Worm (Caenorhabditis elegans) whole organism, L1 larva: ENCODE measurements around the gene C37C3.18.

ENCODE experiments used
- C04F5.9 ChIP-seq: sonication (generic microtip); optimal IDR thresholded peaks from 2 replicates; lab custom pipeline; 2016; ENCODE audit warnings: missing genetic modification characterization, missing compliant biosample characterization
- C16A3.4 ChIP-seq: fragments of 150-350 bp; optimal IDR thresholded peaks from 2 replicates; lab custom pipeline; 2014; ENCODE audit warnings: missing biosample characterization, missing genetic modification characterization
- aha-1 ChIP-seq: fragments of 150-350 bp; optimal IDR thresholded peaks from 2 replicates; lab custom pipeline; 2014; ENCODE audit warnings: missing biosample characterization, missing genetic modification characterization
- alr-1 ChIP-seq: fragments of 200-800 bp; sonication (Bioruptor generic); optimal IDR thresholded peaks from 2 replicates; lab custom pipeline; 2018; ENCODE audit warnings: borderline replicate concordance, mild to moderate bottlenecking, missing genetic modification characterization, missing compliant biosample characterization
- aly-2 ChIP-seq: fragments of 150-350 bp; optimal IDR thresholded peaks from 2 replicates; lab custom pipeline; 2014; ENCODE audit warnings: missing biosample characterization, missing genetic modification characterization
- ama-1 ChIP-seq: fragments of 150-350 bp; optimal IDR thresholded peaks from 2 replicates; lab custom pipeline; 2014
- blmp-1 ChIP-seq: fragments of 150-350 bp; optimal IDR thresholded peaks from 2 replicates; lab custom pipeline; 2014; ENCODE audit warnings: missing biosample characterization, missing genetic modification characterization
- ceh-63 ChIP-seq: fragments of 200-800 bp; sonication (Bioruptor generic); optimal IDR thresholded peaks from 2 replicates; lab custom pipeline; 2018; ENCODE audit warnings: mild to moderate bottlenecking, missing genetic modification characterization, missing compliant biosample characterization
- ceh-8 ChIP-seq: fragments of 200-800 bp; sonication (Bioruptor generic); optimal IDR thresholded peaks from 2 replicates; lab custom pipeline; 2018; ENCODE audit warnings: mild to moderate bottlenecking, missing genetic modification characterization, moderate library complexity, missing compliant biosample characterization
- ceh-82 ChIP-seq, 3 experiments: fragments of 150-350 bp in 1 of 3; sonication (generic microtip) in 2 of 3; optimal IDR thresholded peaks; 2 replicates each; lab custom pipeline; 2014 to 2017; ENCODE audit warnings: missing biosample characterization in 3 of 3, missing genetic modification characterization in 3 of 3
- ceh-90 ChIP-seq: sonication (generic microtip); optimal IDR thresholded peaks from 2 replicates; lab custom pipeline; 2016; ENCODE audit warnings: missing genetic modification characterization, missing compliant biosample characterization
- dpl-1 ChIP-seq, 3 experiments: fragments of 150-350 bp in 2 of 3; sonication (generic microtip) in 1 of 3; optimal IDR thresholded peaks; 2 replicates each; lab custom pipeline; 2014 to 2017; ENCODE audit warnings: missing biosample characterization in 3 of 3, missing genetic modification characterization in 3 of 3, missing genetic modification reagents in 3 of 3
- efl-1 ChIP-seq, 4 experiments: fragments of 150-350 bp; optimal IDR thresholded peaks in 3 of 4; peaks in 1 of 4; 1 replicate in 1 of 4; 2 replicates in 3 of 4; lab custom pipeline; 2014; ENCODE audit warnings: missing biosample characterization in 2 of 4, missing genetic modification characterization in 2 of 4, missing genetic modification reagents in 2 of 4
- efl-3 ChIP-seq: fragments of 200-800 bp; sonication (Bioruptor generic); optimal IDR thresholded peaks from 2 replicates; lab custom pipeline; 2018; ENCODE audit warnings: mild to moderate bottlenecking, missing genetic modification characterization, missing compliant biosample characterization
- egl-13 ChIP-seq: sonication (generic microtip); optimal IDR thresholded peaks from 2 replicates; lab custom pipeline; 2016; ENCODE audit warnings: missing genotype, missing genetic modification reagents, missing genetic modification characterization, missing compliant biosample characterization
- egl-27 ChIP-seq, 2 experiments: fragments of 150-350 bp in 1 of 2; sonication (generic microtip); optimal IDR thresholded peaks; 3 replicates each; lab custom pipeline; 2017 to 2018; ENCODE audit warnings: missing biosample characterization in 2 of 2, missing genetic modification characterization in 2 of 2, missing genetic modification reagents in 2 of 2
- elt-2 ChIP-seq: sonication (generic microtip); optimal IDR thresholded peaks from 2 replicates; lab custom pipeline; 2016; ENCODE audit warnings: missing genetic modification characterization, mild to moderate bottlenecking, inconsistent platforms, missing compliant biosample characterization, missing genetic modification reagents
- fkh-10 ChIP-seq: sonication (generic microtip); optimal IDR thresholded peaks from 2 replicates; lab custom pipeline; 2017; ENCODE audit warnings: missing biosample characterization, missing genetic modification reagents, missing genetic modification characterization
- grh-1 ChIP-seq: fragments of 200-800 bp; sonication (Bioruptor generic); IDR thresholded peaks from 2 replicates; pipeline ENCODE4 v1.3.6; 2022; ENCODE audit warnings: missing genetic modification reagents, missing genetic modification characterization, missing compliant biosample characterization
- hlh-4 ChIP-seq: sonication (generic microtip); optimal IDR thresholded peaks from 2 replicates; lab custom pipeline; 2016; ENCODE audit warnings: mild to moderate bottlenecking, missing genetic modification characterization, missing compliant biosample characterization
- jun-1 ChIP-seq: fragments of 150-350 bp; optimal IDR thresholded peaks from 2 replicates; lab custom pipeline; 2014; ENCODE audit warnings: missing biosample characterization, missing genetic modification reagents, missing genetic modification characterization
- lin-14 ChIP-seq: fragments of 200-800 bp; sonication (Bioruptor generic); optimal IDR thresholded peaks from 2 replicates; lab custom pipeline; 2018; ENCODE audit warnings: mild to moderate bottlenecking, missing genetic modification characterization, moderate library complexity, missing compliant biosample characterization
- lsy-2 ChIP-seq, 2 experiments: fragments of 150-350 bp; optimal IDR thresholded peaks; 2 replicates each; lab custom pipeline; 2014; ENCODE audit warnings: missing biosample characterization in 2 of 2, missing genetic modification characterization in 2 of 2
- mab-9 ChIP-seq: fragments of 200-800 bp; sonication (Bioruptor generic); IDR thresholded peaks from 2 replicates; pipeline ENCODE4 v1.3.6; 2022; ENCODE audit warnings: missing genetic modification reagents, missing genetic modification characterization, missing compliant biosample characterization
- mdl-1 ChIP-seq, 2 experiments: fragments of 150-350 bp; optimal IDR thresholded peaks; 2 replicates each; lab custom pipeline; 2014 to 2017; ENCODE audit warnings: missing biosample characterization in 2 of 2, missing genetic modification characterization in 2 of 2, inconsistent platforms in 1 of 2
- mef-2 ChIP-seq: fragments of 150-350 bp; optimal IDR thresholded peaks from 2 replicates; lab custom pipeline; 2014; ENCODE audit warnings: missing biosample characterization, missing genetic modification characterization
- mep-1 ChIP-seq: fragments of 150-350 bp; optimal IDR thresholded peaks from 2 replicates; lab custom pipeline; 2014; ENCODE audit warnings: missing biosample characterization, missing genetic modification characterization
- nhr-11 ChIP-seq: fragments of 150-350 bp; optimal IDR thresholded peaks from 2 replicates; lab custom pipeline; 2014; ENCODE audit warnings: missing biosample characterization, missing genetic modification characterization
- nhr-12 ChIP-seq: sonication (generic microtip); optimal IDR thresholded peaks from 2 replicates; lab custom pipeline; 2017; ENCODE audit warnings: missing biosample characterization, missing genetic modification characterization
- nhr-20 ChIP-seq: sonication (generic microtip); optimal IDR thresholded peaks from 2 replicates; lab custom pipeline; 2016; ENCODE audit warnings: mild to moderate bottlenecking, missing genetic modification characterization, missing compliant biosample characterization
- nhr-237 ChIP-seq: fragments of 150-350 bp; optimal IDR thresholded peaks from 2 replicates; lab custom pipeline; 2014; ENCODE audit warnings: missing biosample characterization, missing genetic modification characterization
- nhr-47 ChIP-seq: sonication (generic microtip); optimal IDR thresholded peaks from 2 replicates; lab custom pipeline; 2016; ENCODE audit warnings: mild to moderate bottlenecking, missing genetic modification characterization, moderate library complexity, missing compliant biosample characterization
- nhr-71 ChIP-seq: sonication (generic microtip); optimal IDR thresholded peaks from 2 replicates; lab custom pipeline; 2016; ENCODE audit warnings: mild to moderate bottlenecking, missing genetic modification characterization, moderate library complexity, missing compliant biosample characterization
- nhr-77 ChIP-seq: fragments of 150-350 bp; optimal IDR thresholded peaks from 2 replicates; lab custom pipeline; 2014; ENCODE audit warnings: missing biosample characterization, missing genetic modification characterization
- nhr-84 ChIP-seq: sonication (generic microtip); optimal IDR thresholded peaks from 2 replicates; lab custom pipeline; 2017; ENCODE audit warnings: missing biosample characterization, missing genetic modification characterization
- nhr-85 ChIP-seq: sonication (generic microtip); peaks from one replicate; lab custom pipeline; 2016; ENCODE audit warnings: missing genetic modification characterization, inconsistent platforms, missing compliant biosample characterization
- nhr-90 ChIP-seq: sonication (generic microtip); optimal IDR thresholded peaks from 2 replicates; lab custom pipeline; 2016; ENCODE audit warnings: mild to moderate bottlenecking, missing genetic modification characterization, missing compliant biosample characterization; ENCODE audit not compliant: poor library complexity
- pax-3 ChIP-seq: fragments of 200-800 bp; sonication (Bioruptor generic); optimal IDR thresholded peaks from 2 replicates; lab custom pipeline; 2018; ENCODE audit warnings: mild to moderate bottlenecking, missing genetic modification characterization, moderate library complexity, missing compliant biosample characterization
- rnt-1 ChIP-seq: sonication (generic microtip); optimal IDR thresholded peaks from 2 replicates; lab custom pipeline; 2016; ENCODE audit warnings: mild to moderate bottlenecking, missing genetic modification characterization, moderate library complexity, missing compliant biosample characterization
- snpc-4 ChIP-seq: fragments of 150-350 bp; optimal IDR thresholded peaks from 2 replicates; lab custom pipeline; 2014; ENCODE audit warnings: missing biosample characterization, missing genetic modification characterization
- snu-23 ChIP-seq: sonication (generic microtip); optimal IDR thresholded peaks from 2 replicates; lab custom pipeline; 2016; ENCODE audit warnings: missing genetic modification characterization, missing compliant biosample characterization
- sox-4 ChIP-seq: sonication (generic microtip); optimal IDR thresholded peaks from 2 replicates; lab custom pipeline; 2016; ENCODE audit warnings: missing genetic modification characterization, missing compliant biosample characterization
- sptf-1 ChIP-seq: fragments of 150-350 bp; optimal IDR thresholded peaks from 2 replicates; lab custom pipeline; 2014; ENCODE audit warnings: missing biosample characterization, missing genetic modification characterization
- tbx-2 ChIP-seq: sonication (generic microtip); optimal IDR thresholded peaks from 2 replicates; lab custom pipeline; 2016; ENCODE audit warnings: missing genetic modification characterization, missing compliant biosample characterization
- unc-86 ChIP-seq: sonication (generic microtip); optimal IDR thresholded peaks from 2 replicates; lab custom pipeline; 2016; ENCODE audit warnings: missing genetic modification characterization, missing compliant biosample characterization
- vab-15 ChIP-seq: sonication (generic microtip); optimal IDR thresholded peaks from 2 replicates; lab custom pipeline; 2017; ENCODE audit warnings: missing genotype, mild to moderate bottlenecking, missing genetic modification characterization, missing compliant biosample characterization
- zip-4 ChIP-seq: fragments of 200-800 bp; sonication (Bioruptor generic); optimal IDR thresholded peaks from 2 replicates; lab custom pipeline; 2018; ENCODE audit warnings: mild to moderate bottlenecking, missing genetic modification characterization, moderate library complexity, missing compliant biosample characterization
- ztf-4 ChIP-seq: fragments of 150-350 bp; optimal IDR thresholded peaks from 2 replicates; lab custom pipeline; 2014; ENCODE audit warnings: missing biosample characterization, missing genetic modification characterization

C37C3.18 gene

ce11 chrV:7872945-7873344, 18.2 kb downstream of the C37C3.18 start:
- TF ChIP-seq egl-27 (tag; optimal IDR thresholded peaks at IDR 0.05; lab: Kevin White, UChicago) (no peak), C04F5.9 (tag; lab: Kevin White, UChicago) (no peak), fkh-10 (peak; percentile 81), ceh-63 (GFP tag; lab: Kevin White, UChicago) (no peak), lin-14 (peak; percentile 58)

DNA sequence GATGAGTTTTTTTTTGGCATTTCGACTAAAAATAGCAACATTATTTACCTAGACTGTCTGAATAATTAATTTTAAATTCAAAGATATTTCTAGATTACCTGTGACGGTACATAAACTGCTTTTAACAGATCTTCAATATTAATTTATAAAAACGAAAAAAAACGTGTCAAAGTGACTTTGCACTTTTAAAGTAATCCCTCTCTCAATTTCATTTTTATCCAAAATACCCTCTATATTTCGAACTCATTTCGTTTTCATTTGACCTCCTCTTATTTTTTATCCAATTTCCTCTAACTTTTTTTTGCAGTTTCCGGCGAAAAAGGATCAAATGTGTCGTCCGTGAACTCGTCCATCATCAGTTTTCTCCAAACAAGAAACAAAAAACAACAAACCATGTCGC, 20.7 kb downstream of the C37C3.18 start, which contains the start of gene F40A3.4:
Gene F40A3.4, plus strand, starts transcription at position 301 of the 400 bp plus-strand sequence.
- no peak for TF ChIP-seq lin-14
- no peak for TF ChIP-seq efl-1 (optimal IDR thresholded peaks at IDR 0.05; lab: Kevin White, UChicago)
- peak in 1 of 2 experiments; percentile 48 for TF ChIP-seq efl-1 (GFP tag; optimal IDR thresholded peaks at IDR 0.05 in 1 of 2; lab: Kevin White, UChicago)
- no peak for TF ChIP-seq vab-15 (tag; lab: Kevin White, UChicago)

DNA sequence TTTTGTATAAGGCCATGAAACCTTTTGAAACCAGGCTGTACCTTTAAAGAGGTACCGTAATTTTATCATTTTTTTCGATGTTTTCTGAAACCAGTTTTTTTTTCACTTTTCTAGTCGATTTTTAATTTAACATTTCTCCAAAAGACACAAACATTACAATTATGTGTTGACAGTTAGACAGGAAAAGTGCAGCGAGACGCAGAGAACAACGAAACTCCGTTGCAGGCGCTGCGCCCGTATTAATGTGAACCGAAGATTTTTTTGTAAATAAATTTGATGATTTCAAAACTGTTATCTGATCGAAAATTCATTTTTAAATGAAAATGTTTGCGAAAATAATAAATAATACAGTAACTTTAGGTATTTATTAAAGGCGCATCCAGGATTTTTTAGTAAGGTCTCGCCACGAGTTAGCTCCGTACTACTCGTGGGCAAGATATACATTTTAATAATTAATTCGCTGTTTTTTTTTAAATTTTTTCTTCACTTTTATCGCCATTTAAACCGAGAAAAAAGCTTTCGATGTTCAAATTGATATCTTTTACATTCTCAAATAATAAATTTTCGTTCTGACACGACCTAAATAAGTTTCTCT, 22.2 kb downstream of the C37C3.18 start, which contains the start of gene F40A3.3:
Gene F40A3.3, plus strand, starts transcription at position 564 of the 595 bp plus-strand sequence.
- TF ChIP-seq egl-13 (tag; lab: Kevin White, UChicago) (no peak), egl-27 (tag; optimal IDR thresholded peaks at IDR 0.05; lab: Kevin White, UChicago) (no peak), mef-2 (tag; lab: Kevin White, UChicago) (no peak), fkh-10 (no peak), nhr-237 (tag; lab: Kevin White, UChicago) (no peak), efl-1 (optimal IDR thresholded peaks at IDR 0.05; lab: Kevin White, UChicago) (no peak), efl-1 (GFP tag; optimal IDR thresholded peaks at IDR 0.05 in 1 of 2; lab: Kevin White, UChicago) (peak in 1 of 2 experiments; percentile 11), jun-1 (tag; lab: Kevin White, UChicago) (no peak), rnt-1 (tag; lab: Kevin White, UChicago) (no peak), tbx-2 (tag; lab: Kevin White, UChicago) (no peak), elt-2 (tag; lab: Kevin White, UChicago) (no peak), aly-2 (tag; lab: Kevin White, UChicago) (no peak), dpl-1 (GFP tag; optimal IDR thresholded peaks at IDR 0.05; lab: Kevin White, UChicago) (no peak), unc-86 (tag; lab: Kevin White, UChicago) (no peak), nhr-85 (tag; lab: Kevin White, UChicago) (no peak), mab-9 (no peak), ama-1 (lab: Kevin White, UChicago) (no peak), nhr-77 (tag; lab: Kevin White, UChicago) (no peak), nhr-71 (tag; lab: Kevin White, UChicago) (no peak), zip-4 (GFP tag; lab: Kevin White, UChicago) (no peak), mdl-1 (tag; optimal IDR thresholded peaks at IDR 0.05; lab: Kevin White, UChicago) (no peak), snu-23 (GFP tag; lab: Kevin White, UChicago) (peak; percentile 14), nhr-11 (no peak), alr-1 (tag; lab: Kevin White, UChicago) (no peak), ztf-4 (no peak), pax-3 (tag; lab: Kevin White, UChicago) (no peak), lsy-2 (tag; optimal IDR thresholded peaks at IDR 0.05; lab: Kevin White, UChicago) (peak in 1 of 2 experiments; percentile 34), nhr-20 (tag; lab: Kevin White, UChicago) (no peak), snpc-4 (tag; lab: Kevin White, UChicago) (no peak), sox-4 (tag; lab: Kevin White, UChicago) (no peak), nhr-90 (tag; lab: Kevin White, UChicago) (no peak), ceh-8 (no peak), hlh-4 (tag; lab: Kevin White, UChicago) (no peak), sptf-1 (tag; lab: Kevin White, UChicago) (no peak), efl-3 (no peak), blmp-1 (peak; percentile 22), vab-15 (tag; lab: Kevin White, UChicago) (no peak), ceh-90 (tag; lab: Kevin White, UChicago) (no peak), nhr-47 (tag; lab: Kevin White, UChicago) (no peak), nhr-84 (tag; lab: Kevin White, UChicago) (no peak), mep-1 (tag; lab: Kevin White, UChicago) (peak; percentile 33), nhr-12 (tag; lab: Kevin White, UChicago) (no peak), aha-1 (tag; lab: Kevin White, UChicago) (no peak), grh-1 (GFP tag; lab: Robert Waterston, UW) (no peak), C16A3.4 (tag; lab: Kevin White, UChicago) (peak; percentile 2), ceh-82 (tag; optimal IDR thresholded peaks at IDR 0.05; lab: Kevin White, UChicago) (no peak)
